Worm (Caenorhabditis elegans): ENCODE measurements around the gene F44G4.6.

ce11 chrII:8992780-8993179 is 8.8 kb downstream of the F44G4.6 start, which contains the start of gene ooc-5:
- no peak for TF ChIP-seq hmbx-1 (tag; optimal IDR thresholded peaks at IDR 0.05)
- TF ChIP-seq ceh-36 (tag; optimal IDR thresholded peaks at IDR 0.05), result no peak
- TF ChIP-seq ama-1 (optimal IDR thresholded peaks at IDR 0.05), result no peak
- TF ChIP-seq B0310.2 (tag; optimal IDR thresholded peaks at IDR 0.05), result no peak
- no peak for TF ChIP-seq scrt-1 (GFP tag; IDR thresholded peaks at IDR 0.05)
- no peak for TF ChIP-seq ets-7 (tag; optimal IDR thresholded peaks at IDR 0.05)
- no peak for TF ChIP-seq F13C5.2 (tag; optimal IDR thresholded peaks at IDR 0.05)
- TF ChIP-seq flt-1 (GFP tag; IDR thresholded peaks at IDR 0.05), result no peak
